Worm (Caenorhabditis elegans) whole organism, mixed stage, embryonic: ENCODE data around the gene cpsf-2.

Source experiments
- drap-1 ChIP-seq: fragments of 200-800 bp; sonication (Bioruptor generic); optimal IDR thresholded peaks from 3 replicates; lab custom pipeline; 2018; ENCODE audit warnings: mild to moderate bottlenecking, missing genetic modification characterization, missing compliant biosample characterization
- elt-1 ChIP-seq: sonication (generic microtip); optimal IDR thresholded peaks from 2 replicates; lab custom pipeline; 2017; ENCODE audit warnings: missing genetic modification characterization, mild to moderate bottlenecking, missing compliant biosample characterization, antibody characterized with exemption, moderate library complexity, borderline replicate concordance; ENCODE audit not compliant: insufficient read depth
- pha-4 ChIP-seq: fragments of 150-350 bp; optimal IDR thresholded peaks from 2 replicates; lab custom pipeline; 2018; ENCODE audit warnings: missing biosample characterization, missing genetic modification reagents, missing genetic modification characterization
- unc-39 ChIP-seq: fragments of 150-350 bp; optimal IDR thresholded peaks from 2 replicates; lab custom pipeline; 2014; ENCODE audit warnings: missing biosample characterization, missing genetic modification characterization

DNA sequence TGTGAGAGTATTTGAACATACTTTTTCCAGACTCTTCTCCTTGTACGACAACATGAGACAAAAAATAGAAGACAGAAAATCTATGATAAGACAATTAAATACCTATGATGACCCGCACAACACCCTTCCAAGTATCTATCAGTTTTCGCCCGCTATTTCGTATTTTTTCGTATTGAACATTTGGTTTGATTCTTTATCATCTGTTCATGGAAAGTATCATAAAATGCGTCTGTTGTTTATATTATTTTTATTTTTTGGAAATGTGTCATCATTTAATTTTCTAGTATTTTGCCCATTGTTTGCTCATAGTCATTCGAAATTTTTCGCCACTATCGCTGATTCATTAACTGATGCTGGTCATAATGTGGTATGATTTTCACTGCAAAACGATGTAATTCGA lies 21.9 kb upstream of the cpsf-2 start, which contains the start of gene ugt-39:
- no peak for TF ChIP-seq pha-4 (tag; lab: Kevin White, UChicago)
- no peak for TF ChIP-seq drap-1 (GFP tag; lab: Kevin White, UChicago)
- no peak for TF ChIP-seq elt-1 (tag; lab: Kevin White, UChicago)
- no peak for TF ChIP-seq unc-39 (tag; lab: Kevin White, UChicago)
